Worm (Caenorhabditis elegans): ENCODE results near the gene ugt-5.

ugt-5 gene

DNA sequence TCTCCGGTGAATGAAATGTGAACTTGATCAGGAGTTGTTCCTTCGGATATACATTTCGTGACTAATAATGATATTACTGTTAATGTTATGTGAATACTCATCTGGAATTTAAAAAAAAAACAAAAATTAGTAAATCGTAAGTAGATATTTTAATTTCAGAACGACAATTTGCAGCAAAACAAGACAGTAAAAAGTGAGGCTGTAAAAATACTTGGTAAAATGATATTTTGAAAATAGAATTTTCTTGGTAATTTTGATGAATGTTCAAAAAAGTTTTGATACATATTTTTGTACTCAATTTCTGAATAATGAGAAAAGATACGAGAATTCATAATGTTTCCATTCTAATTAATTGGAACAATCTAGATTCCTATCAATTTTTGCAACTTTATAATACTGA is 33.1 kb downstream of the ugt-5 start, which contains the start of gene papl-1:
Gene papl-1 (minus strand): TSS at position 101 of the 400 bp plus-strand sequence.
- TF ChIP-seq ceh-22 (tag; optimal IDR thresholded peaks at IDR 0.05) (no peak), pha-4 (tag; optimal IDR thresholded peaks at IDR 0.05) (no peak), ceh-9 (tag; optimal IDR thresholded peaks at IDR 0.05) (no peak), ceh-45 (GFP tag; IDR thresholded peaks at IDR 0.05) (no peak)

DNA sequence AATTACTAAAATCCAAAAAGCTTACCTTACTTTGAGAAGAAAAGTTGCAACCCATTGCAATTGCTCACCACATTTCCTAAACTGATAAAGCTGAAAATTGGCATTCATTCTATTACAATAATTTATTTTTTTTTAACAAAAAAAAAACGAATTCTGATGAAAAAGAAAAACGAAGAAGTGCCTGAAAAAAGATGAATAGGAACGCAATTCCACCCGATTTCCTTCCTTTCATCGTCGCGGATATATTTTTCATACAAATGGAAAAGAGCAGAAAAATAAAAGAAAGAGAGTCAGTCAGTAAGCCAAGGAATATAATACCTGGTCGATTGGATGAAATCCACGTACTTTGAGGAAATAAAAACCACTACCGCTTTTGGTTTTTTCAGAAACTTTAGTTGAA is 37.9 kb downstream of the ugt-5 start, which contains the start of gene gpa-13:
Gene gpa-13 (minus strand): TSS at position 101 of the 400 bp plus-strand sequence.
- TF ChIP-seq ceh-18 (tag; optimal IDR thresholded peaks at IDR 0.05): no peak
- no peak for TF ChIP-seq nhr-232 (tag; optimal IDR thresholded peaks at IDR 0.05)
- no peak for TF ChIP-seq ceh-45 (GFP tag; IDR thresholded peaks at IDR 0.05)
- no peak for TF ChIP-seq pha-4 (tag; optimal IDR thresholded peaks at IDR 0.05)
- no peak for TF ChIP-seq unc-55 (GFP tag; optimal IDR thresholded peaks at IDR 0.05)
- TF ChIP-seq lin-11 (tag; optimal IDR thresholded peaks at IDR 0.05): no peak

DNA sequence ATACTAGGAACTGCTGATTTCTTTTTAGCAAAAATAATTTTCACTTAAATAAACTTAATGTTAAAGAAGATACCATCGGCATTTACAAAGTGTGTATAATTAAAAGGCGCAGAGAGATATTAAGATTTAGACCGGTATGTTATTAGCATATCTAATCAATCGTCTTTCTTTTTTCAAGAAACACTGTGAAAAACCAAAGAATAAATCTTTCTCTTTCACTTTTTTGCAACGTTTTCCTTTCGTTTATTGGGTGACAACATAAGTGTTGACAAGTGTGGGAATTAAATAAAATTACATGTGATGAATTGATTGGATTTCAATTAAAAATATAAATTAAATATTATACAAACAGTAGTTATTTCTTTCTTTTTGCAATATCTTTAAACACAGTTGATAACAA is 40.4 kb downstream of the ugt-5 start, which contains the start of gene C15C8.8:
Gene C15C8.8 (minus strand): TSS at position 101 of the 400 bp plus-strand sequence.
- TF ChIP-seq che-1 (tag; optimal IDR thresholded peaks at IDR 0.05) (no peak), Y22D7AL.16 (tag; optimal IDR thresholded peaks at IDR 0.05) (no peak), ceh-31 (tag; optimal IDR thresholded peaks at IDR 0.05) (no peak), K02D7.2 (tag; optimal IDR thresholded peaks at IDR 0.05) (no peak), rnt-1 (tag; optimal IDR thresholded peaks at IDR 0.05) (no peak), npax-4 (tag; optimal IDR thresholded peaks at IDR 0.05) (no peak), unc-3 (GFP tag; conservative IDR thresholded peaks at IDR 0.05) (no peak), unc-3 (tag; optimal IDR thresholded peaks at IDR 0.05) (no peak), ceh-19 (GFP tag; optimal IDR thresholded peaks at IDR 0.05) (no peak), pha-4 (tag; optimal IDR thresholded peaks at IDR 0.05) (no peak), dve-1 (tag; optimal IDR thresholded peaks at IDR 0.05) (no peak), ama-1 (optimal IDR thresholded peaks at IDR 0.05) (no peak), pax-1 (tag; optimal IDR thresholded peaks at IDR 0.05) (no peak), F13H6.1 (tag; optimal IDR thresholded peaks at IDR 0.05) (no peak), lin-11 (tag; optimal IDR thresholded peaks at IDR 0.05) (no peak), ttx-3 (tag; optimal IDR thresholded peaks at IDR 0.05) (no peak), pha-2 (tag; optimal IDR thresholded peaks at IDR 0.05) (no peak), ztf-16 (tag; optimal IDR thresholded peaks at IDR 0.05) (no peak), fkh-6 (tag; optimal IDR thresholded peaks at IDR 0.05) (no peak)

DNA sequence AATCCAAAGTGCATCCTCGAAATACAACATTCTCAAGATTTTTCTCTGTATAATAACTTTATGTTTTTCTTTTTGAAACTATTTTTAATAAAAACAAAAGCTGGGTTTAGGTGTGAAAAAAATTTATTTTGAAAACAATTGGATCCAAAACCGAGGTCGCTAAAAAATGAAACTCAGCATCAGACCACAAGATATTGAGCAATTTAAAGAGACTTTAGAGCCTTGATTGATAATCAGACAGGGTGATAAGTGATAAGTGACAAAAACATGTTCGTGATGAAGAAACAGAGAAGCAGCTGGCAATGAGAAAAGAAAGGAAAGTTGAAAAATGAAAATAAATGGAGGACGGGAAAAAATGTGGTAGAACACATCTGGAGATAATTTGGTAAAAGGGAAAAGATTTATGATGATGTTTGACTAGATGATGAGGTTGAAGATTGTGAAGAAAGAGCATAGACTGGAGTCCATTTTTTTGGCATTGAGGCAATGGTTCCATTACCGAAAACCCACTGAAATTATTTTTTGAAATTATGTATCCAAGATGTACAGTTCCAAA is 41.2 kb downstream of the ugt-5 start, which contains the start of gene C15C8.6:
Gene C15C8.6 (minus strand): TSS at position 51 of the 556 bp plus-strand sequence.
- TF ChIP-seq hlh-8 (tag; optimal IDR thresholded peaks at IDR 0.05) (no peak), tbx-2 (tag; optimal IDR thresholded peaks at IDR 0.05) (no peak), ceh-2 (tag; optimal IDR thresholded peaks at IDR 0.05) (no peak), Y22D7AL.16 (tag; optimal IDR thresholded peaks at IDR 0.05) (no peak), ceh-22 (tag; optimal IDR thresholded peaks at IDR 0.05) (no peak), pax-1 (tag; optimal IDR thresholded peaks at IDR 0.05) (no peak), lim-6 (tag; optimal IDR thresholded peaks at IDR 0.05) (no peak), ztf-16 (tag; optimal IDR thresholded peaks at IDR 0.05) (no peak), ets-4 (tag; optimal IDR thresholded peaks at IDR 0.05) (no peak), zip-5 (tag; optimal IDR thresholded peaks at IDR 0.05) (no peak), unc-3 (GFP tag; conservative IDR thresholded peaks at IDR 0.05) (no peak), unc-3 (tag; optimal IDR thresholded peaks at IDR 0.05) (no peak), K09A11.1 (tag; optimal IDR thresholded peaks at IDR 0.05; ENCODE audit: insufficient read depth) (no peak)

DNA sequence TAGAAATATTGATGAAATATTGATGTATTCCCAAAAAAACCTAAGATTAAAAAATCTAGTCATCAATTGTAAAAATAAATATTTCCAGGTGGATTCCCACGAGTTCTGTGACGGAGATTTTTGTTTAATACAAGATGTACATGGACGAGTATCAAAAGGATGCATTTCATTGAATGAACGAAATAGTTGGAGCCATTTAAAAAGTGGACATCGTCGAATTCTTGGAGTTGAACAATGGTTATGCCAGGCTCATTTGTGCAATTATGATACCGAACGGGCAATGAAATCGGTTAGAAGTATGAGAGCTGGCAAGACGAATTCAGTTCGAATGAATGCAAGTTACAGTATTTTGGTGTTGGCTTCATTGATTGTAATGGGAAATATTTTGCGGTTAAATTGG is 43.2 kb downstream of the ugt-5 start:
- TF ChIP-seq nhr-232 (tag; optimal IDR thresholded peaks at IDR 0.05): no peak
- no peak for TF ChIP-seq hlh-13 (GFP tag; optimal IDR thresholded peaks at IDR 0.05)
- no peak for TF ChIP-seq C38D4.7 (GFP tag; optimal IDR thresholded peaks at IDR 0.05)
- TF ChIP-seq fkh-10 (GFP tag; optimal IDR thresholded peaks at IDR 0.05): no peak
- no peak for TF ChIP-seq syd-9 (tag; optimal IDR thresholded peaks at IDR 0.05)
- TF ChIP-seq ets-4 (tag; optimal IDR thresholded peaks at IDR 0.05): no peak
- TF ChIP-seq che-1 (tag; optimal IDR thresholded peaks at IDR 0.05): no peak
- TF ChIP-seq unc-42 (tag; optimal IDR thresholded peaks at IDR 0.05): no peak
- no peak for TF ChIP-seq ceh-22 (tag; optimal IDR thresholded peaks at IDR 0.05)
- no peak for TF ChIP-seq ceh-31 (tag; optimal IDR thresholded peaks at IDR 0.05)
- no peak for TF ChIP-seq rnt-1 (tag; optimal IDR thresholded peaks at IDR 0.05)
- no peak for TF ChIP-seq sox-4 (tag; optimal IDR thresholded peaks at IDR 0.05)
- no peak for TF ChIP-seq ahr-1 (tag; optimal IDR thresholded peaks at IDR 0.05)
- no peak for TF ChIP-seq mec-3 (tag; optimal IDR thresholded peaks at IDR 0.05; ENCODE audit: borderline replicate concordance)
- TF ChIP-seq sox-2 (GFP tag; IDR thresholded peaks at IDR 0.05): no peak
- TF ChIP-seq pqm-1 (tag; optimal IDR thresholded peaks at IDR 0.05): no peak
- no peak for TF ChIP-seq madf-2 (tag; optimal IDR thresholded peaks at IDR 0.05)

Measured in whole organism, late embryonic.